Fruit fly (Drosophila melanogaster) whole organism, prepupa: ENCODE results near the gene up.

Experiments used
- CG10631 ChIP-seq: fragments of 200-800 bp; sonication (Bioruptor generic); optimal IDR thresholded peaks from 2 replicates; lab custom pipeline; 2016; ENCODE audit warnings: missing biosample characterization, missing genetic modification characterization
- CG11294 ChIP-seq: fragments of 200-800 bp; sonication (Bioruptor generic); IDR thresholded peaks from 2 replicates; pipeline ENCODE4 v1.3.6; 2022; ENCODE audit warnings: missing biosample characterization, missing genetic modification characterization
- CG11762 ChIP-seq: fragments of 200-800 bp; sonication (Bioruptor generic); optimal IDR thresholded peaks from 3 replicates; lab custom pipeline; 2016; ENCODE audit warnings: missing biosample characterization, missing genetic modification characterization; ENCODE audit not compliant: insufficient read depth
- CG3032 ChIP-seq: fragments of 200-800 bp; optimal IDR thresholded peaks from 2 replicates; lab custom pipeline; 2019; ENCODE audit warnings: missing biosample characterization, mild to moderate bottlenecking, missing genetic modification characterization, moderate library complexity
- CG31627 ChIP-seq: fragments of 200-800 bp; sonication (Bioruptor generic); optimal IDR thresholded peaks from 3 replicates; lab custom pipeline; 2016; ENCODE audit warnings: missing biosample characterization, missing genetic modification characterization
- CG34406 ChIP-seq: fragments of 200-800 bp; sonication (Bioruptor generic); optimal IDR thresholded peaks from 3 replicates; lab custom pipeline; 2016; ENCODE audit warnings: missing biosample characterization, missing genetic modification characterization
- CG3919 ChIP-seq: fragments of 200-800 bp; sonication (Bioruptor generic); optimal IDR thresholded peaks from 3 replicates; lab custom pipeline; 2016; ENCODE audit warnings: missing biosample characterization, missing genetic modification characterization
- CG6276 ChIP-seq: fragments of 200-800 bp; sonication (Bioruptor generic); optimal IDR thresholded peaks from 2 replicates; lab custom pipeline; 2017; ENCODE audit warnings: missing biosample characterization, mild to moderate bottlenecking, missing genetic modification characterization
- CG6808 ChIP-seq: fragments of 200-800 bp; sonication (Bioruptor generic); optimal IDR thresholded peaks from 3 replicates; lab custom pipeline; 2017; ENCODE audit warnings: missing biosample characterization, missing genetic modification characterization, mild to moderate bottlenecking, moderate library complexity, missing genetic modification reagents
- CG6854 ChIP-seq: fragments of 200-800 bp; sonication (Bioruptor generic); optimal IDR thresholded peaks from 2 replicates; lab custom pipeline; 2017; ENCODE audit warnings: missing biosample characterization, mild to moderate bottlenecking, missing genetic modification characterization
- CG7368 ChIP-seq: fragments of 200-800 bp; sonication (Bioruptor generic); optimal IDR thresholded peaks from 3 replicates; lab custom pipeline; 2016; ENCODE audit warnings: missing biosample characterization, missing genetic modification characterization
- CG8119 ChIP-seq: fragments of 200-800 bp; sonication (Bioruptor generic); IDR thresholded peaks from 3 replicates; pipeline ENCODE4 v1.3.6; 2022; ENCODE audit warnings: missing biosample characterization, missing genetic modification characterization
- Eip75B ChIP-seq: fragments of 200-800 bp; sonication (Bioruptor generic); optimal IDR thresholded peaks from 3 replicates; lab custom pipeline; 2016; ENCODE audit warnings: missing biosample characterization, missing genetic modification characterization
- Eip78C ChIP-seq: fragments of 200-800 bp; sonication (Bioruptor generic); peaks from one replicate; lab custom pipeline; 2016; ENCODE audit warnings: missing biosample characterization, missing genetic modification characterization
- Ets96B ChIP-seq: fragments of 200-800 bp; optimal IDR thresholded peaks from 2 replicates; lab custom pipeline; 2019; ENCODE audit warnings: missing biosample characterization, mild to moderate bottlenecking, missing genetic modification characterization, moderate library complexity
- Hr38 ChIP-seq: sonication (Bioruptor generic); optimal IDR thresholded peaks from 2 replicates; lab custom pipeline; 2016; ENCODE audit warnings: missing biosample characterization, missing genetic modification characterization
- Hr39 ChIP-seq: fragments of 200-800 bp; sonication (Bioruptor generic); optimal IDR thresholded peaks from 2 replicates; lab custom pipeline; 2016; ENCODE audit warnings: missing biosample characterization, missing genetic modification characterization
- Hr4 ChIP-seq: fragments of 200-800 bp; sonication (Bioruptor generic); optimal IDR thresholded peaks from 3 replicates; lab custom pipeline; 2016; ENCODE audit warnings: missing biosample characterization, missing genetic modification characterization
- Smox ChIP-seq: fragments of 200-800 bp; sonication (Bioruptor generic); optimal IDR thresholded peaks from 3 replicates; lab custom pipeline; 2016; ENCODE audit warnings: missing biosample characterization, missing genetic modification characterization
- Sox102F ChIP-seq: fragments of 200-800 bp; sonication (Bioruptor generic); optimal IDR thresholded peaks from 2 replicates; lab custom pipeline; 2016; ENCODE audit warnings: missing biosample characterization, mild to moderate bottlenecking, missing genetic modification characterization
- achi ChIP-seq: fragments of 200-800 bp; sonication (Bioruptor generic); optimal IDR thresholded peaks from 3 replicates; lab custom pipeline; 2016; ENCODE audit warnings: missing biosample characterization, missing genetic modification characterization
- acj6 ChIP-seq: fragments of 200-800 bp; sonication (Bioruptor generic); optimal IDR thresholded peaks from 3 replicates; lab custom pipeline; 2016; ENCODE audit warnings: missing biosample characterization, missing genetic modification characterization
- dac ChIP-seq: fragments of 200-800 bp; sonication (Bioruptor generic); optimal IDR thresholded peaks from 2 replicates; lab custom pipeline; 2017; ENCODE audit warnings: missing biosample characterization, mild to moderate bottlenecking, missing genetic modification characterization
- eg ChIP-seq: fragments of 200-800 bp; sonication (Bioruptor generic); IDR thresholded peaks from 3 replicates; pipeline ENCODE4 v1.3.6; 2022; ENCODE audit warnings: missing biosample characterization, missing genetic modification characterization
- fd59A ChIP-seq: fragments of 200-800 bp; sonication (Bioruptor generic); optimal IDR thresholded peaks from 2 replicates; lab custom pipeline; 2017; ENCODE audit warnings: missing biosample characterization, mild to moderate bottlenecking, missing genetic modification characterization, missing genetic modification reagents
- fkh ChIP-seq: fragments of 200-800 bp; sonication (Bioruptor generic); optimal IDR thresholded peaks from 3 replicates; lab custom pipeline; 2017; ENCODE audit warnings: missing biosample characterization, mild to moderate bottlenecking, missing genetic modification characterization, moderate library complexity
- lz ChIP-seq: fragments of 200-800 bp; sonication (Bioruptor generic); optimal IDR thresholded peaks from 3 replicates; lab custom pipeline; 2016; ENCODE audit warnings: missing biosample characterization, missing genetic modification characterization
- net ChIP-seq: fragments of 200-800 bp; sonication (Bioruptor generic); optimal IDR thresholded peaks from 3 replicates; lab custom pipeline; 2016; ENCODE audit warnings: missing biosample characterization, missing genetic modification characterization
- salr ChIP-seq, 2 experiments: fragments of 200-800 bp; sonication (Bioruptor generic); optimal IDR thresholded peaks; 3 replicates each; lab custom pipeline; 2016 to 2018; ENCODE audit warnings: missing biosample characterization in 2 of 2, missing genetic modification characterization in 2 of 2, mild to moderate bottlenecking in 1 of 2
- svp ChIP-seq: fragments of 200-800 bp; sonication (Bioruptor generic); peaks from one replicate; lab custom pipeline; 2016; ENCODE audit warnings: missing biosample characterization, missing genetic modification characterization

Gene up

dm6 chrX:13602071-13602858 lies at the start of gene up:
Gene up (minus strand): TSS chrX:13602578.
- TF ChIP-seq eg (GFP tag; lab: Robert Waterston, UW) (0 out of 3 replicates have a peak, but pooled peaks have one; percentile 21), CG11294 (GFP tag; lab: Robert Waterston, UW) (no peak)

dm6 chrX:13651170-13651569 lies 48.8 kb upstream of the up start:
- peak; percentile 23 for TF ChIP-seq Eip78C
- TF ChIP-seq CG31627 (GFP tag; lab: Kevin White, UChicago), result no peak
- no peak for TF ChIP-seq CG10631 (GFP tag; lab: Kevin White, UChicago)
- TF ChIP-seq, all 60 proteins: peak for 1

- TF ChIP-seq CG8119 (GFP tag; lab: Robert Waterston, UW), result no peak
- TF ChIP-seq CG31627 (GFP tag; lab: Kevin White, UChicago), result no peak
- no peak for TF ChIP-seq fd59A (GFP tag; lab: Kevin White, UChicago)
- no peak for TF ChIP-seq Hr39 (GFP tag; lab: Kevin White, UChicago)
- no peak for TF ChIP-seq Hr38 (GFP tag; lab: Kevin White, UChicago)
- no peak for TF ChIP-seq CG11294 (GFP tag; lab: Robert Waterston, UW)
- no peak for TF ChIP-seq dac (GFP tag; lab: Kevin White, UChicago)
- no peak for TF ChIP-seq CG3919 (GFP tag; lab: Kevin White, UChicago)
- no peak for TF ChIP-seq CG11762 (GFP tag; lab: Kevin White, UChicago)
- no peak for TF ChIP-seq CG6808 (GFP tag; lab: Kevin White, UChicago)
- TF ChIP-seq lz, result no peak
- no peak for TF ChIP-seq salr (GFP tag; optimal IDR thresholded peaks at IDR 0.05; lab: Kevin White, UChicago)
- TF ChIP-seq Eip75B (GFP tag; lab: Kevin White, UChicago), result no peak
- TF ChIP-seq Hr4, result no peak
- no peak for TF ChIP-seq acj6 (GFP tag; lab: Kevin White, UChicago)
- TF ChIP-seq net (GFP tag; lab: Kevin White, UChicago), result no peak
- no peak for TF ChIP-seq CG6854
- TF ChIP-seq CG3032, result no peak
- TF ChIP-seq CG34406 (GFP tag; lab: Kevin White, UChicago), result no peak
- no peak for TF ChIP-seq fkh (GFP tag; lab: Kevin White, UChicago)
- TF ChIP-seq, all 60 proteins: peak for 0
Observed at dm6 chrX:13649801-13650200, 47.4 kb upstream of the up start.

- peak; percentile 60 for TF ChIP-seq svp (GFP tag; lab: Kevin White, UChicago)
- TF ChIP-seq CG6276 (GFP tag; lab: Kevin White, UChicago), result peak; percentile 51
- TF ChIP-seq CG7368 (GFP tag; lab: Kevin White, UChicago), result no peak
Observed at dm6 chrX:13648819-13649218, 46.4 kb upstream of the up start.

dm6 chrX:13646175-13646574 lies 43.8 kb upstream of the up start:
- TF ChIP-seq achi (GFP tag; lab: Kevin White, UChicago) (no peak), Smox (GFP tag; lab: Kevin White, UChicago) (no peak), fkh (GFP tag; lab: Kevin White, UChicago) (no peak), Ets96B (tag; lab: Kevin White, UChicago) (no peak), acj6 (GFP tag; lab: Kevin White, UChicago) (no peak), Hr4 (no peak), Sox102F (no peak)
